Worm (Caenorhabditis elegans): ENCODE results near the gene T05G5.4.

The T05G5.4 gene

ce11 chrIII:9780665-9781304, 32.1 kb downstream of the T05G5.4 start, which contains the start of gene vha-1 (continued):
- TF ChIP-seq nhr-48 (tag; optimal IDR thresholded peaks at IDR 0.05) (peak; percentile 40), nhr-42 (GFP tag; IDR thresholded peaks at IDR 0.05) (no peak; the same call in 1 of the 2 replicates), zfp-3 (GFP tag; conservative IDR thresholded peaks at IDR 0.05) (no peak), madf-9 (GFP tag; conservative IDR thresholded peaks at IDR 0.05) (peak; percentile 69; the same call in 1 of the 2 replicates), Y105C5A.15 (GFP tag; IDR thresholded peaks at IDR 0.05) (no peak), saeg-2 (GFP tag; IDR thresholded peaks at IDR 0.05) (no peak), jun-1 (tag; optimal IDR thresholded peaks at IDR 0.05) (peak; percentile 71), mdt-29 (GFP tag; IDR thresholded peaks at IDR 0.05) (peak; percentile 71; the same call in 1 of the 2 replicates), cey-2 (tag; optimal IDR thresholded peaks at IDR 0.05; ENCODE audit: borderline replicate concordance, insufficient read depth) (no peak), ceh-20 (GFP tag; IDR thresholded peaks at IDR 0.05) (no peak), nhr-111 (GFP tag; optimal IDR thresholded peaks at IDR 0.05) (no peak), tag-97 (GFP tag; IDR thresholded peaks at IDR 0.05) (no peak), F37D6.2 (tag; optimal IDR thresholded peaks at IDR 0.05) (peak; percentile 7), lin-29 (GFP tag; IDR thresholded peaks at IDR 0.05) (no peak), fos-1 (tag; optimal IDR thresholded peaks at IDR 0.05) (peak; percentile 25), ZK546.5 (tag; optimal IDR thresholded peaks at IDR 0.05) (no peak), ces-1 (GFP tag; optimal IDR thresholded peaks at IDR 0.05) (no peak), unc-39 (tag; optimal IDR thresholded peaks at IDR 0.05) (no peak), ztf-7 (tag; optimal IDR thresholded peaks at IDR 0.05) (peak; percentile 22), hlh-11 (tag; optimal IDR thresholded peaks at IDR 0.05) (peak; percentile 88), vab-7 (GFP tag; IDR thresholded peaks at IDR 0.05) (no peak), zip-11 (GFP tag; IDR thresholded peaks at IDR 0.05) (no peak), daf-8 (GFP tag; IDR thresholded peaks at IDR 0.05) (no peak), hif-1 (tag; optimal IDR thresholded peaks at IDR 0.05) (peak in 1 of 2 experiments; percentile 58), ctbp-1 (GFP tag; IDR thresholded peaks at IDR 0.05) (peak; percentile 52), dmd-9 (GFP tag; IDR thresholded peaks at IDR 0.05) (no peak), pqm-1 (tag; optimal IDR thresholded peaks at IDR 0.05) (peak; percentile 75), mdl-1 (tag; optimal IDR thresholded peaks at IDR 0.05) (peak; percentile 4 to 70), gei-8 (GFP tag; optimal IDR thresholded peaks at IDR 0.05) (no peak)

- no peak for TF ChIP-seq duxl-1 (tag; optimal IDR thresholded peaks at IDR 0.05; ENCODE audit: poor library complexity)
- TF ChIP-seq set-16 (GFP tag; IDR thresholded peaks at IDR 0.05), result peak; percentile 23; the same call in 1 of the 2 replicates
- TF ChIP-seq hlh-11 (tag; optimal IDR thresholded peaks at IDR 0.05), result peak; percentile 32
- TF ChIP-seq dpl-1 (GFP tag; optimal IDR thresholded peaks at IDR 0.05), result no peak
- TF ChIP-seq tra-1 (GFP tag; IDR thresholded peaks at IDR 0.05), result peak; percentile 26; the same call in 1 of the 2 replicates
- no peak for TF ChIP-seq lsy-2 (tag; optimal IDR thresholded peaks at IDR 0.05)
- peak; percentile 42 for TF ChIP-seq nhr-111 (GFP tag; optimal IDR thresholded peaks at IDR 0.05)
- TF ChIP-seq aly-2 (tag; optimal IDR thresholded peaks at IDR 0.05), result no peak
- TF ChIP-seq mes-2 (tag; optimal IDR thresholded peaks at IDR 0.05; ENCODE audit: poor library complexity, severe bottlenecking), result peak; percentile 32
- no peak for TF ChIP-seq zfp-2 (tag; optimal IDR thresholded peaks at IDR 0.05)
- 0 out of 4 replicates have a peak, but pooled peaks of 1 of the 2 experiments have one; percentile 34 for TF ChIP-seq madf-5 (GFP tag; IDR thresholded peaks at IDR 0.05)
- TF ChIP-seq ama-1 (optimal IDR thresholded peaks at IDR 0.05), result peak; percentile 90
- peak; percentile 49 for TF ChIP-seq arid-1 (GFP tag; conservative IDR thresholded peaks at IDR 0.05)
- peak; percentile 77 for TF ChIP-seq lin-38 (GFP tag; IDR thresholded peaks at IDR 0.05)
- TF ChIP-seq nhr-28 (tag; optimal IDR thresholded peaks at IDR 0.05), result no peak
- no peak for TF ChIP-seq Y75B8A.6 (GFP tag; IDR thresholded peaks at IDR 0.05)
- TF ChIP-seq T26A8.4 (GFP tag; IDR thresholded peaks at IDR 0.05), result no peak; the same call in 1 of the 2 replicates
- TF ChIP-seq unc-62 (GFP tag; optimal IDR thresholded peaks at IDR 0.05 in 1 of 2), result peak in 1 of 2 experiments; percentile 91
- TF ChIP-seq unc-62 (tag; optimal IDR thresholded peaks at IDR 0.05), result no peak
- peak; percentile 31 for TF ChIP-seq dve-1 (tag; optimal IDR thresholded peaks at IDR 0.05; ENCODE audit: insufficient read depth)
- peak in 1 of 2 experiments; percentile 9 for TF ChIP-seq daf-16 (GFP tag; optimal IDR thresholded peaks at IDR 0.05)
- peak; percentile 31 for TF ChIP-seq daf-16 (tag; optimal IDR thresholded peaks at IDR 0.05)
- peak; percentile 61 for TF ChIP-seq lin-1 (GFP tag; IDR thresholded peaks at IDR 0.05)
These were observed 33.3 kb downstream of the T05G5.4 start, which contains the start of gene vha-2 for ce11 chrIII:9782011-9782436. Gene vha-2 (plus strand): TSS chrIII:9782164.
